Worm (Caenorhabditis elegans) whole organism, early embryonic: ENCODE data around the gene rpt-4.

Experiments used
- F13C5.2 ChIP-seq: sonication (generic microtip); optimal IDR thresholded peaks from 2 replicates; lab custom pipeline; 2017; ENCODE audit warnings: mild to moderate bottlenecking, missing genetic modification characterization, inconsistent platforms, missing compliant biosample characterization
- ama-1 ChIP-seq: fragments of 150-350 bp; optimal IDR thresholded peaks from 2 replicates; lab custom pipeline; 2014
- ceh-13 ChIP-seq: fragments of 200-800 bp; sonication (Bioruptor generic); optimal IDR thresholded peaks from 2 replicates; lab custom pipeline; 2018; ENCODE audit warnings: mild to moderate bottlenecking, missing genetic modification characterization, missing compliant biosample characterization
- flt-1 ChIP-seq: fragments of 200-800 bp; sonication (Bioruptor generic); IDR thresholded peaks from 2 replicates; pipeline ENCODE4 v1.3.6; 2022; ENCODE audit warnings: missing genetic modification characterization, missing compliant biosample characterization
- hnd-1 ChIP-seq: sonication (generic microtip); optimal IDR thresholded peaks from 2 replicates; lab custom pipeline; 2016; ENCODE audit warnings: missing genetic modification characterization, missing compliant biosample characterization
- pes-1 ChIP-seq: fragments of 200-800 bp; sonication (Bioruptor generic); IDR thresholded peaks from 2 replicates; pipeline ENCODE4 v1.3.6; 2022; ENCODE audit warnings: missing genetic modification reagents, missing genetic modification characterization, missing compliant biosample characterization
- tbx-11 ChIP-seq: fragments of 200-800 bp; sonication (Bioruptor generic); IDR thresholded peaks from 2 replicates; pipeline ENCODE4 v1.3.6; 2022; ENCODE audit warnings: missing genetic modification characterization, missing compliant biosample characterization
- tbx-37 ChIP-seq: fragments of 200-800 bp; sonication (Bioruptor generic); conservative IDR thresholded peaks from 2 replicates; pipeline ENCODE4 v1.3.6; 2022; ENCODE audit warnings: missing genetic modification reagents, missing genetic modification characterization, missing compliant biosample characterization

- no peak for TF ChIP-seq flt-1 (GFP tag; lab: Robert Waterston, UW)
- no peak for TF ChIP-seq tbx-11
- no peak for TF ChIP-seq F13C5.2 (tag; lab: Kevin White, UChicago)
- TF ChIP-seq ceh-13, result no peak
- no peak for TF ChIP-seq hnd-1 (tag; lab: Kevin White, UChicago)
- TF ChIP-seq pes-1, result no peak
- TF ChIP-seq ama-1 (lab: Kevin White, UChicago), result no peak
- TF ChIP-seq tbx-37 (GFP tag; lab: Robert Waterston, UW), result no peak
Observed at ce11 chrII:44740-45139, 1.3 kb downstream of the rpt-4 start, which contains the start of gene rpoa-49.
